In genomic region chr2L:21221778-21222177, dm6 we compare ENCODE assay signal across 3 fruit fly cellular contexts.
TF ChIP-seq lines count a peak whose summit lies in the region.

No protein-coding gene starts in this region.

- TF ChIP-seq CTCF in whole organism, embryonic (GFP tag; optimal IDR thresholded peaks at IDR 0.05; lab: Kevin White, UChicago), result no peak

TF ChIP-seq in whole organism, embryonic, 481 proteins besides CTCF, POLR2A, EP300 and RAD21:
- TF ChIP-seq cg (GFP tag; optimal IDR thresholded peaks at IDR 0.05; lab: Kevin White, UChicago) (peak; percentile 44), crol (GFP tag; IDR thresholded peaks at IDR 0.05; lab: Robert Waterston, UW) (0 out of 2 replicates have a peak, but pooled peaks have one; percentile 19), slp2 (GFP tag; optimal IDR thresholded peaks at IDR 0.05; lab: Kevin White, UChicago) (no peak), CG1024 (GFP tag; IDR thresholded peaks at IDR 0.05; lab: Robert Waterston, UW) (no peak), hbn (GFP tag; IDR thresholded peaks at IDR 0.05; lab: Robert Waterston, UW; ENCODE audit: partially characterized antibody) (peak; percentile 43; the same call in 1 of the 2 replicates), Trl (optimal IDR thresholded peaks at IDR 0.05; lab: Kevin White, UChicago) (peak; percentile 87 to 94), Trl (GFP tag; optimal IDR thresholded peaks at IDR 0.05; lab: Kevin White, UChicago) (no peak), unc-4 (GFP tag; IDR thresholded peaks at IDR 0.05; lab: Robert Waterston, UW; ENCODE audit: partially characterized antibody) (peak; percentile 27; the same call in 1 of the 2 replicates), PHDP (tag; optimal IDR thresholded peaks at IDR 0.05; lab: Kevin White, UChicago) (no peak), CG34224 (GFP tag; IDR thresholded peaks at IDR 0.05; lab: Robert Waterston, UW; ENCODE audit: partially characterized antibody) (peak; percentile 50; the same call in 2 of the 3 replicates), chinmo (GFP tag; IDR thresholded peaks at IDR 0.05; lab: Robert Waterston, UW; ENCODE audit: partially characterized antibody) (peak; percentile 60; the same call in 2 of the 4 replicates), CG6791 (GFP tag; IDR thresholded peaks at IDR 0.05; lab: Robert Waterston, UW; ENCODE audit: partially characterized antibody) (0 out of 3 replicates have a peak, but pooled peaks have one; percentile 28), Dfd (GFP tag; optimal IDR thresholded peaks at IDR 0.05; lab: Kevin White, UChicago) (no peak), CG12942 (GFP tag; optimal IDR thresholded peaks at IDR 0.05; lab: Kevin White, UChicago) (no peak), CG32532 (GFP tag; IDR thresholded peaks at IDR 0.05; lab: Robert Waterston, UW) (peak; percentile 19; the same call in 1 of the 2 replicates), seq (GFP tag; IDR thresholded peaks at IDR 0.05; lab: Robert Waterston, UW) (0 out of 2 replicates have a peak, but pooled peaks have one; percentile 51), Antp (GFP tag; optimal IDR thresholded peaks at IDR 0.05; lab: Kevin White, UChicago) (no peak)

TF ChIP-seq in whole organism, prepupa, 60 proteins besides CTCF, POLR2A, EP300 and RAD21:
- TF ChIP-seq Sox15 (GFP tag; optimal IDR thresholded peaks at IDR 0.05; lab: Kevin White, UChicago) (no peak), CG11762 (GFP tag; optimal IDR thresholded peaks at IDR 0.05; lab: Kevin White, UChicago; ENCODE audit: insufficient read depth) (no peak), CG10631 (GFP tag; optimal IDR thresholded peaks at IDR 0.05; lab: Kevin White, UChicago) (no peak), achi (GFP tag; optimal IDR thresholded peaks at IDR 0.05; lab: Kevin White, UChicago) (no peak), CG6854 (GFP tag; optimal IDR thresholded peaks at IDR 0.05; lab: Kevin White, UChicago) (no peak), pdm3 (GFP tag; optimal IDR thresholded peaks at IDR 0.05; lab: Kevin White, UChicago) (no peak), Ets96B (tag; optimal IDR thresholded peaks at IDR 0.05; lab: Kevin White, UChicago) (no peak), CG9139 (GFP tag; optimal IDR thresholded peaks at IDR 0.05; lab: Kevin White, UChicago) (no peak), CG15336 (GFP tag; IDR thresholded peaks at IDR 0.05; lab: Robert Waterston, UW) (peak; percentile 48; the same call in 1 of the 2 replicates)

TF ChIP-seq in whole organism, wandering third instar larva, 38 proteins besides CTCF, POLR2A, EP300 and RAD21:
- TF ChIP-seq fru (GFP tag; optimal IDR thresholded peaks at IDR 0.05; lab: Kevin White, UChicago) (no peak), tai (GFP tag; optimal IDR thresholded peaks at IDR 0.05; lab: Kevin White, UChicago) (no peak), ey (GFP tag; optimal IDR thresholded peaks at IDR 0.05; lab: Kevin White, UChicago) (no peak), Dif (GFP tag; optimal IDR thresholded peaks at IDR 0.05; lab: Kevin White, UChicago; ENCODE audit: partially characterized antibody) (peak; percentile 82), CrebA (GFP tag; optimal IDR thresholded peaks at IDR 0.05; lab: Kevin White, UChicago; ENCODE audit: borderline replicate concordance) (no peak), lola (GFP tag; optimal IDR thresholded peaks at IDR 0.05; lab: Kevin White, UChicago) (no peak), Abd-B (GFP tag; optimal IDR thresholded peaks at IDR 0.05; lab: Kevin White, UChicago) (no peak), psq (GFP tag; optimal IDR thresholded peaks at IDR 0.05; lab: Kevin White, UChicago) (no peak), dsf (GFP tag; optimal IDR thresholded peaks at IDR 0.05; lab: Kevin White, UChicago; ENCODE audit: borderline replicate concordance) (no peak), CG9705 (GFP tag; optimal IDR thresholded peaks at IDR 0.05; lab: Kevin White, UChicago) (no peak), sage (GFP tag; optimal IDR thresholded peaks at IDR 0.05; lab: Kevin White, UChicago) (no peak), dl (GFP tag; optimal IDR thresholded peaks at IDR 0.05; lab: Kevin White, UChicago; ENCODE audit: insufficient read depth in 1 of 2, partially characterized antibody in 2 of 2) (peak in 1 of 2 experiments; percentile 81), Vsx2 (GFP tag; optimal IDR thresholded peaks at IDR 0.05; lab: Kevin White, UChicago; ENCODE audit: partially characterized antibody) (no peak), usp (GFP tag; optimal IDR thresholded peaks at IDR 0.05; lab: Kevin White, UChicago) (no peak), Jra (GFP tag; optimal IDR thresholded peaks at IDR 0.05; lab: Kevin White, UChicago) (no peak), foxo (GFP tag; optimal IDR thresholded peaks at IDR 0.05; lab: Kevin White, UChicago) (no peak), sv (GFP tag; optimal IDR thresholded peaks at IDR 0.05; lab: Kevin White, UChicago) (no peak), rgr (GFP tag; optimal IDR thresholded peaks at IDR 0.05; lab: Kevin White, UChicago) (no peak)
TF ChIP-seq in whole organism, wandering third instar larva: peak in this region for 2.
